Fruit fly (Drosophila melanogaster) whole organism, adult: ENCODE measurements around the gene CG43102.

Experiments used
- CG11617 ChIP-seq: fragments of 200-800 bp; sonication (Bioruptor generic); optimal IDR thresholded peaks from 2 replicates; lab custom pipeline; 2017; ENCODE audit warnings: mild to moderate bottlenecking, missing biosample characterization, missing genetic modification reagents, missing genetic modification characterization
- CG12768 ChIP-seq: fragments of 200-800 bp; sonication (Bioruptor generic); optimal IDR thresholded peaks from 2 replicates; lab custom pipeline; 2017; ENCODE audit warnings: missing biosample characterization, missing genetic modification characterization, mild to moderate bottlenecking, moderate library complexity, missing genetic modification reagents
- CG33017 ChIP-seq: fragments of 200-800 bp; sonication (Bioruptor generic); optimal IDR thresholded peaks from 2 replicates; lab custom pipeline; 2018; ENCODE audit warnings: missing biosample characterization, mild to moderate bottlenecking, missing genetic modification characterization, moderate library complexity
- CG5204 ChIP-seq: fragments of 200-800 bp; sonication (Bioruptor generic); optimal IDR thresholded peaks from 2 replicates; lab custom pipeline; 2016; ENCODE audit warnings: missing biosample characterization, missing genetic modification characterization
- Clk ChIP-seq: fragments of 200-800 bp; sonication (Bioruptor generic); optimal IDR thresholded peaks from 2 replicates; lab custom pipeline; 2017; ENCODE audit warnings: missing biosample characterization, missing genetic modification characterization
- cic ChIP-seq: fragments of 200-800 bp; sonication (Bioruptor generic); optimal IDR thresholded peaks from 2 replicates; lab custom pipeline; 2017; ENCODE audit warnings: missing biosample characterization, mild to moderate bottlenecking, missing genetic modification characterization, moderate library complexity
- cnc ChIP-seq, 2 experiments: fragments of >200 bp; optimal IDR thresholded peaks; 2 replicates each; lab custom pipeline; 2017
- kay ChIP-seq: fragments of 200-800 bp; sonication (Bioruptor generic); peaks from one replicate; lab custom pipeline; 2016; ENCODE audit warnings: missing biosample characterization, missing genetic modification characterization, borderline replicate concordance
- ovo ChIP-seq: fragments of 200-800 bp; sonication (Bioruptor generic); optimal IDR thresholded peaks from 2 replicates; lab custom pipeline; 2016; ENCODE audit warnings: missing biosample characterization, missing genetic modification characterization
- pad ChIP-seq: fragments of 200-800 bp; sonication (Bioruptor generic); optimal IDR thresholded peaks from 3 replicates; lab custom pipeline; 2017; ENCODE audit warnings: missing biosample characterization, missing genetic modification characterization, mild to moderate bottlenecking, moderate library complexity, missing genetic modification reagents
- tj ChIP-seq: fragments of 200-800 bp; sonication (Bioruptor generic); optimal IDR thresholded peaks from 3 replicates; lab custom pipeline; 2017; ENCODE audit warnings: missing biosample characterization, mild to moderate bottlenecking, missing genetic modification characterization, moderate library complexity

DNA sequence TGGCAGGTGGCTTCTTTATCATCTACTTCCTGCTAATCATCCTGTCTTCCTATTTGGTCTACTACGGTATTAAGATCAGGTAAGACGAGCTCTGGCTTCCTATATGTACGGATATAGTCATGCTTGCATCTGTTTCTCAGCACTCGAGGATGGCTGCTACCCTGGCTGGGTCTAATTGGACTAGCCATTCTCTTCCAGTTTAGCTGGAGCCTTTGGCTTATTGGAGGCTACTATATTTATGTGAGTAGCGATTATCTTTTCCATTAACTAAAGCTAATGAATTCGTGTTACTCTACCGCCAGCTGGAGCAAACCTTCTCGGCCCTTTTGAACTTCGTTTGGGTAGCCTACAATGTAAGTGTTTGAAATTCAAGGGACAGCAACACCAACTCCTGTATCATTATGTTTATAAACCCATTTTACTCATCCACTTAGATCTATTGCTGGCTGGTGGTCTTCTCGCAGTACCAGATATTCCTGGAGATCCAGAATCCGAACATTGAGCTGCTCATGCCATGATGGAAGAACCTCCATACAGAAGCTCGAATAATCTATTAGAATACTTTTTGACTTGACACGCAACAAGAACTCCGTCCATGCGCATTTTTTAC, 1.4 kb upstream of the CG43102 start:
- no peak for TF ChIP-seq ovo (GFP tag; lab: Kevin White, UChicago)
- TF ChIP-seq kay (GFP tag; lab: Kevin White, UChicago), result no peak
- TF ChIP-seq CG33017 (tag; lab: Kevin White, UChicago), result no peak
- TF ChIP-seq tj (GFP tag; lab: Kevin White, UChicago), result no peak
- no peak for TF ChIP-seq cnc (optimal IDR thresholded peaks at IDR 0.05; lab: Kevin White, UChicago)
- TF ChIP-seq CG11617 (GFP tag; lab: Kevin White, UChicago), result no peak
- no peak for TF ChIP-seq Clk (GFP tag; lab: Kevin White, UChicago)
- TF ChIP-seq cic (GFP tag; lab: Kevin White, UChicago), result no peak
- TF ChIP-seq pad (GFP tag; lab: Kevin White, UChicago), result no peak
- TF ChIP-seq CG5204 (GFP tag; lab: Kevin White, UChicago), result no peak
- no peak for TF ChIP-seq CG12768 (GFP tag; lab: Kevin White, UChicago)
